Fruit fly (Drosophila melanogaster) whole organism, embryonic: Measurements from ENCODE around the gene Sec61alpha.
A peak's percentile ranks its signal among the peaks of the same experiment; 100 is the strongest.

Source experiments
- Adf1 ChIP-seq: fragments of 200-800 bp; sonication (Bioruptor generic); IDR thresholded peaks from 2 replicates; pipeline ENCODE4 v1.3.6; 2022; ENCODE audit warnings: missing biosample characterization, missing genetic modification characterization
- CG10543 ChIP-seq: fragments of 200-800 bp; sonication (Bioruptor generic); optimal IDR thresholded peaks from 3 replicates; lab custom pipeline; 2017; ENCODE audit warnings: missing biosample characterization, mild to moderate bottlenecking, missing genetic modification characterization, moderate library complexity
- CG10565 ChIP-seq: fragments of 200-800 bp; sonication (Bioruptor generic); optimal IDR thresholded peaks from 3 replicates; lab custom pipeline; 2016; ENCODE audit warnings: missing biosample characterization, mild to moderate bottlenecking, missing genetic modification characterization
- CG12236 ChIP-seq: fragments of 200-800 bp; sonication (Bioruptor generic); optimal IDR thresholded peaks from 2 replicates; lab custom pipeline; 2016; ENCODE audit warnings: missing biosample characterization, missing genetic modification characterization
- CG12391 ChIP-seq: fragments of 200-800 bp; sonication (Bioruptor generic); optimal IDR thresholded peaks from 3 replicates; lab custom pipeline; 2018; ENCODE audit warnings: missing biosample characterization, mild to moderate bottlenecking, missing genetic modification characterization, moderate library complexity
- CG12659 ChIP-seq: fragments of 200-800 bp; sonication (Bioruptor generic); optimal IDR thresholded peaks from 3 replicates; lab custom pipeline; 2017; ENCODE audit warnings: mild to moderate bottlenecking, missing biosample characterization, missing genetic modification reagents, missing genetic modification characterization
- CG15269 ChIP-seq: fragments of 200-800 bp; sonication (Bioruptor generic); optimal IDR thresholded peaks from 2 replicates; lab custom pipeline; 2018; ENCODE audit warnings: missing biosample characterization, mild to moderate bottlenecking, missing genetic modification characterization, moderate library complexity
- CG1529 ChIP-seq: fragments of 200-800 bp; sonication (Bioruptor generic); optimal IDR thresholded peaks from 3 replicates; lab custom pipeline; 2018; ENCODE audit warnings: missing biosample characterization, missing genetic modification characterization
- CG15479 ChIP-seq: fragments of 200-800 bp; sonication (Bioruptor generic); optimal IDR thresholded peaks from 3 replicates; lab custom pipeline; 2019; ENCODE audit warnings: missing biosample characterization, mild to moderate bottlenecking, missing genetic modification characterization, moderate library complexity
- CG15601 ChIP-seq: fragments of 200-800 bp; sonication (Bioruptor generic); optimal IDR thresholded peaks from 3 replicates; lab custom pipeline; 2019; ENCODE audit warnings: missing biosample characterization, mild to moderate bottlenecking, missing genetic modification characterization, moderate library complexity
- CG1603 ChIP-seq: fragments of 200-800 bp; sonication (Bioruptor generic); optimal IDR thresholded peaks from 2 replicates; lab custom pipeline; 2019; ENCODE audit warnings: missing biosample characterization, mild to moderate bottlenecking, missing genetic modification characterization, moderate library complexity
- CG16815 ChIP-seq: fragments of 200-800 bp; sonication (Bioruptor generic); optimal IDR thresholded peaks from 3 replicates; lab custom pipeline; 2017; ENCODE audit warnings: missing biosample characterization, mild to moderate bottlenecking, missing genetic modification characterization
- CG17912 ChIP-seq: fragments of 200-800 bp; sonication (Bioruptor generic); optimal IDR thresholded peaks from 2 replicates; lab custom pipeline; 2018; ENCODE audit warnings: missing biosample characterization, mild to moderate bottlenecking, missing genetic modification characterization
- CG18764 ChIP-seq: fragments of 200-800 bp; sonication (Bioruptor generic); optimal IDR thresholded peaks from 3 replicates; lab custom pipeline; 2016; ENCODE audit warnings: missing biosample characterization, missing genetic modification characterization
- CG33557 ChIP-seq: fragments of 200-800 bp; sonication (Bioruptor generic); optimal IDR thresholded peaks from 2 replicates; lab custom pipeline; 2019; ENCODE audit warnings: missing biosample characterization, mild to moderate bottlenecking, missing genetic modification characterization, moderate library complexity
- CG3407 ChIP-seq: fragments of 200-800 bp; sonication (Bioruptor generic); optimal IDR thresholded peaks from 2 replicates; lab custom pipeline; 2018; ENCODE audit warnings: missing biosample characterization, mild to moderate bottlenecking, missing genetic modification characterization
- CG34224 ChIP-seq: fragments of 200-800 bp; sonication (Bioruptor generic); IDR thresholded peaks from 3 replicates; pipeline ENCODE4 v1.3.6; 2022; ENCODE audit warnings: missing biosample characterization, missing genetic modification characterization; ENCODE audit not compliant: partially characterized antibody
- CG34422 ChIP-seq: fragments of 200-800 bp; sonication (Bioruptor generic); IDR thresholded peaks from 3 replicates; pipeline ENCODE4 v1.3.6; 2022; ENCODE audit warnings: missing biosample characterization, missing genetic modification characterization
- CG4424 ChIP-seq: fragments of 200-800 bp; sonication (Bioruptor generic); optimal IDR thresholded peaks from 3 replicates; lab custom pipeline; 2016; ENCODE audit warnings: missing biosample characterization, missing genetic modification characterization
- CG5953 ChIP-seq: fragments of 200-800 bp; sonication (Bioruptor generic); IDR thresholded peaks from 2 replicates; pipeline ENCODE4 v1.3.6; 2022; ENCODE audit warnings: missing biosample characterization, missing genetic modification characterization
- CG6175 ChIP-seq: fragments of 200-800 bp; sonication (Bioruptor generic); IDR thresholded peaks from 3 replicates; pipeline ENCODE4 v1.3.6; 2022; ENCODE audit warnings: missing biosample characterization, missing genetic modification characterization
- CG6813 ChIP-seq: fragments of 200-800 bp; sonication (Bioruptor generic); optimal IDR thresholded peaks from 2 replicates; lab custom pipeline; 2017; ENCODE audit warnings: missing biosample characterization, missing genetic modification characterization, mild to moderate bottlenecking, moderate library complexity, missing genetic modification reagents
- CG7786 ChIP-seq: fragments of 200-800 bp; sonication (Bioruptor generic); optimal IDR thresholded peaks from 2 replicates; lab custom pipeline; 2016; ENCODE audit warnings: missing biosample characterization, missing genetic modification characterization
- CG9437 ChIP-seq: fragments of 200-800 bp; sonication (Bioruptor generic); optimal IDR thresholded peaks from 2 replicates; lab custom pipeline; 2018; ENCODE audit warnings: missing biosample characterization, mild to moderate bottlenecking, missing genetic modification characterization
- CG9876 ChIP-seq: fragments of 200-800 bp; sonication (Bioruptor generic); optimal IDR thresholded peaks from 2 replicates; lab custom pipeline; 2016; ENCODE audit warnings: missing biosample characterization, missing genetic modification characterization
- CTCF ChIP-seq: fragments of 200-800 bp; sonication (Bioruptor generic); optimal IDR thresholded peaks from 2 replicates; lab custom pipeline; 2017; ENCODE audit warnings: missing biosample characterization, mild to moderate bottlenecking, missing genetic modification characterization, moderate library complexity
- Camta ChIP-seq: fragments of 200-800 bp; sonication (Bioruptor generic); optimal IDR thresholded peaks from 2 replicates; lab custom pipeline; 2016; ENCODE audit warnings: missing biosample characterization, missing genetic modification characterization
- Chrac-16 ChIP-seq: fragments of 200-800 bp; sonication (Bioruptor generic); optimal IDR thresholded peaks from 3 replicates; lab custom pipeline; 2016; ENCODE audit warnings: missing biosample characterization, missing genetic modification characterization
- CrebB ChIP-seq: fragments of 200-800 bp; sonication (Bioruptor generic); optimal IDR thresholded peaks from 3 replicates; lab custom pipeline; 2018; ENCODE audit warnings: missing biosample characterization, mild to moderate bottlenecking, missing genetic modification characterization
- Doc3 ChIP-seq: fragments of 200-800 bp; sonication (Bioruptor generic); IDR thresholded peaks from 3 replicates; pipeline ENCODE4 v1.3.6; 2022; ENCODE audit warnings: missing biosample characterization, missing genetic modification characterization; ENCODE audit not compliant: partially characterized antibody
- H15 ChIP-seq: fragments of 200-800 bp; sonication (Bioruptor generic); IDR thresholded peaks from 3 replicates; pipeline ENCODE4 v1.3.6; 2022; ENCODE audit warnings: missing biosample characterization, missing genetic modification characterization
- Hmr ChIP-seq: fragments of 200-800 bp; sonication (Bioruptor generic); optimal IDR thresholded peaks from 3 replicates; lab custom pipeline; 2017; ENCODE audit warnings: mild to moderate bottlenecking, missing biosample characterization, missing genetic modification reagents, missing genetic modification characterization
- Mes4 ChIP-seq: fragments of 200-800 bp; sonication (Bioruptor generic); optimal IDR thresholded peaks from 2 replicates; lab custom pipeline; 2016; ENCODE audit warnings: missing biosample characterization, missing genetic modification characterization
- Xrp1 ChIP-seq: fragments of 200-800 bp; sonication (Bioruptor generic); IDR thresholded peaks from 2 replicates; pipeline ENCODE4 v1.3.6; 2022; ENCODE audit warnings: missing biosample characterization, missing genetic modification characterization
- br ChIP-seq: fragments of >200 bp; optimal IDR thresholded peaks from 2 replicates; lab custom pipeline; 2017
- bsh ChIP-seq, 2 experiments: fragments of 200-800 bp; sonication (Bioruptor generic); optimal IDR thresholded peaks; 2 replicates each; lab custom pipeline; 2017 to 2018; ENCODE audit warnings: mild to moderate bottlenecking in 2 of 2, missing biosample characterization in 2 of 2, missing genetic modification characterization in 2 of 2, moderate library complexity in 1 of 2
- cad ChIP-seq: fragments of >200 bp; optimal IDR thresholded peaks from 2 replicates; lab custom pipeline; 2017; ENCODE audit warnings: missing biosample characterization, missing genetic modification characterization
- cg ChIP-seq: fragments of 200-800 bp; sonication (Bioruptor generic); optimal IDR thresholded peaks from 3 replicates; lab custom pipeline; 2019; ENCODE audit warnings: missing biosample characterization, mild to moderate bottlenecking, missing genetic modification characterization, moderate library complexity
- chinmo ChIP-seq: fragments of 200-800 bp; sonication (Bioruptor generic); IDR thresholded peaks from 4 replicates; pipeline ENCODE4 v1.3.6; 2022; ENCODE audit warnings: missing biosample characterization, missing genetic modification characterization; ENCODE audit not compliant: partially characterized antibody
- crc ChIP-seq: fragments of 200-800 bp; sonication (Bioruptor generic); optimal IDR thresholded peaks from 2 replicates; lab custom pipeline; 2016; ENCODE audit warnings: missing biosample characterization, missing genetic modification characterization
- esg ChIP-seq: fragments of 200-800 bp; sonication (Bioruptor generic); conservative IDR thresholded peaks from 2 replicates; pipeline ENCODE4 v1.3.6; 2022; ENCODE audit warnings: missing biosample characterization, missing genetic modification characterization
- gcm ChIP-seq: fragments of 200-800 bp; sonication (Bioruptor generic); optimal IDR thresholded peaks from 2 replicates; lab custom pipeline; 2019; ENCODE audit warnings: missing biosample characterization, mild to moderate bottlenecking, missing genetic modification characterization, moderate library complexity
- ham ChIP-seq: fragments of 200-800 bp; sonication (Bioruptor generic); IDR thresholded peaks from 2 replicates; pipeline ENCODE4 v1.3.6; 2022; ENCODE audit warnings: missing biosample characterization, missing genetic modification characterization
- kay ChIP-seq: fragments of 200-800 bp; sonication (Bioruptor generic); optimal IDR thresholded peaks from 2 replicates; lab custom pipeline; 2016; ENCODE audit warnings: missing biosample characterization, missing genetic modification characterization
- luna ChIP-seq: fragments of 200-800 bp; sonication (Bioruptor generic); optimal IDR thresholded peaks from 2 replicates; lab custom pipeline; 2016; ENCODE audit warnings: missing biosample characterization, missing genetic modification characterization
- pb ChIP-seq: fragments of 200-800 bp; sonication (Bioruptor generic); optimal IDR thresholded peaks from 3 replicates; lab custom pipeline; 2016; ENCODE audit warnings: missing biosample characterization, missing genetic modification characterization
- sens ChIP-seq: fragments of 200-800 bp; sonication (Bioruptor generic); peaks from one replicate; lab custom pipeline; 2016; ENCODE audit warnings: missing biosample characterization, missing genetic modification characterization
- sim ChIP-seq: fragments of 200-800 bp; sonication (Bioruptor generic); IDR thresholded peaks from 2 replicates; pipeline ENCODE4 v1.3.6; 2022; ENCODE audit warnings: missing biosample characterization, missing genetic modification characterization
- tx ChIP-seq: fragments of 200-800 bp; sonication (Bioruptor generic); optimal IDR thresholded peaks from 2 replicates; lab custom pipeline; 2016; ENCODE audit warnings: missing biosample characterization, missing genetic modification characterization
- vfl ChIP-seq: fragments of 200-800 bp; sonication (Bioruptor generic); optimal IDR thresholded peaks from 2 replicates; lab custom pipeline; 2016; ENCODE audit warnings: missing biosample characterization, missing genetic modification characterization
- zfh2 ChIP-seq: fragments of 200-800 bp; sonication (Bioruptor generic); optimal IDR thresholded peaks from 2 replicates; lab custom pipeline; 2016; ENCODE audit warnings: missing biosample characterization, missing genetic modification characterization

Gene Sec61alpha

dm6 chr2L:6488676-6489140 lies 8.3 kb upstream of the Sec61alpha start, which contains the start of the genes KFase and epsilonCOP (continued):
- TF ChIP-seq CG34422 (GFP tag; lab: Robert Waterston, UW) (0 out of 3 replicates have a peak, but pooled peaks have one; percentile 28), CG10565 (no peak), esg (GFP tag; lab: Robert Waterston, UW) (no peak), CG17912 (peak; percentile 3), CG4424 (GFP tag; lab: Kevin White, UChicago) (peak; percentile 47), CG9876 (peak; percentile 40), CG33557 (peak; percentile 44), zfh2 (GFP tag; lab: Kevin White, UChicago) (peak; percentile 59), CG10543 (GFP tag; lab: Kevin White, UChicago) (peak; percentile 59), Chrac-16 (peak; percentile 35), CG18764 (GFP tag; lab: Kevin White, UChicago) (peak; percentile 20), vfl (GFP tag; lab: Kevin White, UChicago) (peak; percentile 60), CG1529 (GFP tag; lab: Kevin White, UChicago) (no peak), Camta (GFP tag; lab: Kevin White, UChicago) (peak; percentile 57), gcm (peak; percentile 49), Mes4 (GFP tag; lab: Kevin White, UChicago) (peak; percentile 52), CTCF (GFP tag; lab: Kevin White, UChicago) (peak; percentile 1), br (lab: Kevin White, UChicago) (no peak), CG12659 (GFP tag; lab: Kevin White, UChicago) (peak; percentile 89), CG9437 (GFP tag; lab: Kevin White, UChicago) (peak; percentile 81), sim (no peak), luna (no peak), CG6813 (GFP tag; lab: Kevin White, UChicago) (no peak), kay (GFP tag; lab: Kevin White, UChicago) (peak; percentile 54), CG1603 (peak; percentile 22), CG15269 (tag; lab: Kevin White, UChicago) (peak; percentile 61), CG15601 (tag; lab: Kevin White, UChicago) (peak; percentile 49), bsh (GFP tag; optimal IDR thresholded peaks at IDR 0.05; lab: Kevin White, UChicago) (peak in 1 of 2 experiments; percentile 36), pb (GFP tag; lab: Kevin White, UChicago) (peak; percentile 61), CG5953 (GFP tag; lab: Robert Waterston, UW) (peak; percentile 55; the same call in 1 of the 2 replicates), ham (GFP tag; lab: Robert Waterston, UW) (no peak), Doc3 (GFP tag; lab: Robert Waterston, UW) (no peak; the same call in 2 of the 3 replicates), crc (peak; percentile 8), sens (peak; percentile 93), H15 (GFP tag; lab: Robert Waterston, UW) (no peak), Adf1 (GFP tag; lab: Robert Waterston, UW) (peak; percentile 14; the same call in 1 of the 2 replicates), CG12391 (tag; lab: Kevin White, UChicago) (peak; percentile 70), Xrp1 (GFP tag; lab: Robert Waterston, UW) (peak; percentile 39; the same call in 1 of the 2 replicates), CG7786 (GFP tag; lab: Kevin White, UChicago) (peak; percentile 47), chinmo (GFP tag; lab: Robert Waterston, UW) (peak; percentile 73; the same call in 2 of the 4 replicates), Hmr (GFP tag; lab: Kevin White, UChicago) (peak; percentile 81), CG3407 (peak; percentile 9), CG16815 (GFP tag; lab: Kevin White, UChicago) (no peak), tx (peak; percentile 50), cad (GFP tag; lab: Kevin White, UChicago) (no peak), cg (GFP tag; lab: Kevin White, UChicago) (no peak), CG12236 (GFP tag; lab: Kevin White, UChicago) (peak; percentile 44), CrebB (peak; percentile 6), CG6175 (GFP tag; lab: Robert Waterston, UW) (no peak), CG15479 (no peak), CG34224 (GFP tag; lab: Robert Waterston, UW) (peak; percentile 83)
